Worm (Caenorhabditis elegans): ENCODE results near the gene F36H5.17.

The F36H5.17 gene

ce11 chrII:1731932-1732331, 24.0 kb downstream of the F36H5.17 start, which contains the start of gene ceh-82:
ceh-82 (plus strand) TSS chrII:1732232.
- TF ChIP-seq lin-32 (GFP tag; optimal IDR thresholded peaks at IDR 0.05) = no peak
- no peak for TF ChIP-seq sptf-1 (tag; optimal IDR thresholded peaks at IDR 0.05)
- TF ChIP-seq mab-5 (tag; optimal IDR thresholded peaks at IDR 0.05) = no peak
- no peak for TF ChIP-seq unc-39 (tag; optimal IDR thresholded peaks at IDR 0.05)
- TF ChIP-seq sem-2 (GFP tag; optimal IDR thresholded peaks at IDR 0.05) = no peak
- no peak for TF ChIP-seq tbx-8 (GFP tag; optimal IDR thresholded peaks at IDR 0.05)
- TF ChIP-seq nhr-76 (tag; optimal IDR thresholded peaks at IDR 0.05) = no peak
- no peak for TF ChIP-seq lsy-2 (tag; optimal IDR thresholded peaks at IDR 0.05)
- TF ChIP-seq ztf-11 (tag; optimal IDR thresholded peaks at IDR 0.05) = no peak
- TF ChIP-seq ces-1 (GFP tag; optimal IDR thresholded peaks at IDR 0.05) = no peak
- no peak for TF ChIP-seq ceh-83 (GFP tag; optimal IDR thresholded peaks at IDR 0.05)
- TF ChIP-seq cnd-1 (tag; optimal IDR thresholded peaks at IDR 0.05) = no peak

ce11 chrII:1730103-1730502, 25.9 kb downstream of the F36H5.17 start, which contains the start of gene ceh-81:
ceh-81 (plus strand) TSS chrII:1730403.
- no peak for TF ChIP-seq flh-1 (GFP tag; optimal IDR thresholded peaks at IDR 0.05)
- no peak for TF ChIP-seq ceh-39 (tag; optimal IDR thresholded peaks at IDR 0.05)
- no peak for TF ChIP-seq lin-13 (tag; optimal IDR thresholded peaks at IDR 0.05)
- no peak for TF ChIP-seq unc-120 (tag; optimal IDR thresholded peaks at IDR 0.05; ENCODE audit: poor library complexity, severe bottlenecking)
- TF ChIP-seq ztf-11 (tag; optimal IDR thresholded peaks at IDR 0.05) = no peak
- TF ChIP-seq lsy-2 (tag; optimal IDR thresholded peaks at IDR 0.05) = no peak
- TF ChIP-seq elt-1 (tag; optimal IDR thresholded peaks at IDR 0.05; ENCODE audit: borderline replicate concordance, insufficient read depth) = no peak
- no peak for TF ChIP-seq lin-32 (GFP tag; optimal IDR thresholded peaks at IDR 0.05)

DNA sequence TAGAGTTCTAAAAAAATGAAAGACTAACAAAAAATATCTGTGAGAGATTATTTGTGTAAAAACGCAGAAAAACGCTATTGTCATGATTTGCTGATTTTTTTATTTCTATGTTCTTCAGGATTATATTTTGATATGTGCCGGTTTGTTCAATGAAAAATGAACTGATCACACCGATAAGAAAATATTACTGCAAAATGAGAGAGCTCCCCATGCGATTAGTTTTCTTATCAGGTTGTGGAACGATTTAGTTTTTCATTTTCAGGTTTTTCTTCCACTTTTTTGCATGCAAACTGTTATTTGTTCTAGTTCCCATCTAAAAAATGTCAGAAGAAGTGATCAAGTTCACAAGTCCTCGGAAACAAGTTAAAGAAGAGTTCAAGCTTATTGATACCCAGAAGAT, 27.7 kb downstream of the F36H5.17 start, which contains the start of gene btb-9:
btb-9 (plus strand) TSS at position 254 of the 400 bp plus-strand sequence.
- no peak for TF ChIP-seq M03D4.4 (tag; optimal IDR thresholded peaks at IDR 0.05)
- no peak for TF ChIP-seq mep-1 (tag; optimal IDR thresholded peaks at IDR 0.05)
- no peak for TF ChIP-seq zip-8 (tag; optimal IDR thresholded peaks at IDR 0.05)
- TF ChIP-seq sptf-1 (tag; optimal IDR thresholded peaks at IDR 0.05) = no peak
- TF ChIP-seq blmp-1 (tag; optimal IDR thresholded peaks at IDR 0.05) = no peak
- no peak for TF ChIP-seq lin-13 (tag; optimal IDR thresholded peaks at IDR 0.05)
- TF ChIP-seq snpc-4 (tag; optimal IDR thresholded peaks at IDR 0.05) = no peak
- TF ChIP-seq bed-3 (GFP tag; optimal IDR thresholded peaks at IDR 0.05) = no peak
- TF ChIP-seq hlh-1 (tag; optimal IDR thresholded peaks at IDR 0.05) = no peak
- TF ChIP-seq tbx-8 (GFP tag; optimal IDR thresholded peaks at IDR 0.05) = no peak
- no peak for TF ChIP-seq elt-1 (tag; optimal IDR thresholded peaks at IDR 0.05; ENCODE audit: borderline replicate concordance, insufficient read depth)
- TF ChIP-seq nhr-76 (tag; optimal IDR thresholded peaks at IDR 0.05) = no peak
- TF ChIP-seq nhr-237 (tag; optimal IDR thresholded peaks at IDR 0.05) = no peak
- TF ChIP-seq unc-62 (GFP tag; optimal IDR thresholded peaks at IDR 0.05) = no peak
- TF ChIP-seq nhr-28 (tag; optimal IDR thresholded peaks at IDR 0.05) = no peak
- no peak for TF ChIP-seq flh-1 (GFP tag; optimal IDR thresholded peaks at IDR 0.05)
- no peak for TF ChIP-seq unc-120 (tag; optimal IDR thresholded peaks at IDR 0.05; ENCODE audit: poor library complexity, severe bottlenecking)
- TF ChIP-seq nhr-2 (tag; optimal IDR thresholded peaks at IDR 0.05) = no peak
- TF ChIP-seq elt-3 (tag; optimal IDR thresholded peaks at IDR 0.05) = no peak
- no peak for TF ChIP-seq ces-1 (GFP tag; optimal IDR thresholded peaks at IDR 0.05)

- TF ChIP-seq mab-5 (tag; optimal IDR thresholded peaks at IDR 0.05) = no peak
- no peak for TF ChIP-seq elt-3 (tag; optimal IDR thresholded peaks at IDR 0.05)
- TF ChIP-seq snpc-4 (tag; optimal IDR thresholded peaks at IDR 0.05) = no peak
- no peak for TF ChIP-seq elt-1 (tag; optimal IDR thresholded peaks at IDR 0.05; ENCODE audit: borderline replicate concordance, insufficient read depth)
- TF ChIP-seq ceh-39 (tag; optimal IDR thresholded peaks at IDR 0.05) = peak; percentile 12
These were observed 30.2 kb downstream of the F36H5.17 start, which contains the start of gene F45C12.17 for ce11 chrII:1725735-1726134. F45C12.17 (plus strand) TSS chrII:1726111.

DNA sequence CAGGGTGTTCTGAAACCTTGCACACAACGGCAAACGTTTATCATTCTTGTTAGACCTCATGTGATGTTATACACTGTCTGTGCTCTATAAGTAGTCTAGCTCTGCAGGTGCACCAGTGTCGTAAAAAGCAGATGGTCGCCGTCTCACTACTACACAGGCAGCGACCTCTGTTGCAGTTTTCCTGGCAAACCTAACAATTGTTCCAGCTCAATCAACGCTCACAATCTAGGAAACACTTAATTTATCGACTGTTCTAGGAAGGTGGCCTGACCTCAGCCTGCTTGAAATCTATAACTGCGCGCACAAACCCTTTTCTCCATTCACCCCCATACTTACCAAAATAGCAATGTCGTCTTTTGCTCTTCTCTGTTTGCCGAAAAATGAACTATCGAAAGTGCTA, 31.7 kb downstream of the F36H5.17 start, which contains the start of gene fbxb-11:
fbxb-11 (plus strand) TSS at position 301 of the 400 bp plus-strand sequence.
- TF ChIP-seq zip-8 (tag; optimal IDR thresholded peaks at IDR 0.05) (no peak), ces-1 (GFP tag; optimal IDR thresholded peaks at IDR 0.05) (no peak), tbx-8 (GFP tag; optimal IDR thresholded peaks at IDR 0.05) (no peak), nhr-237 (tag; optimal IDR thresholded peaks at IDR 0.05) (no peak), unc-39 (tag; optimal IDR thresholded peaks at IDR 0.05) (no peak), lin-32 (GFP tag; optimal IDR thresholded peaks at IDR 0.05) (no peak), cnd-1 (tag; optimal IDR thresholded peaks at IDR 0.05) (no peak), hlh-1 (tag; optimal IDR thresholded peaks at IDR 0.05) (no peak), mep-1 (tag; optimal IDR thresholded peaks at IDR 0.05) (no peak), mls-2 (tag; optimal IDR thresholded peaks at IDR 0.05) (no peak), lin-13 (tag; optimal IDR thresholded peaks at IDR 0.05) (no peak), elt-3 (tag; optimal IDR thresholded peaks at IDR 0.05) (no peak)

Data from whole organism, mixed stage, embryonic.